Worm (Caenorhabditis elegans): ENCODE results near the gene mrps-31.

mrps-31 gene

DNA sequence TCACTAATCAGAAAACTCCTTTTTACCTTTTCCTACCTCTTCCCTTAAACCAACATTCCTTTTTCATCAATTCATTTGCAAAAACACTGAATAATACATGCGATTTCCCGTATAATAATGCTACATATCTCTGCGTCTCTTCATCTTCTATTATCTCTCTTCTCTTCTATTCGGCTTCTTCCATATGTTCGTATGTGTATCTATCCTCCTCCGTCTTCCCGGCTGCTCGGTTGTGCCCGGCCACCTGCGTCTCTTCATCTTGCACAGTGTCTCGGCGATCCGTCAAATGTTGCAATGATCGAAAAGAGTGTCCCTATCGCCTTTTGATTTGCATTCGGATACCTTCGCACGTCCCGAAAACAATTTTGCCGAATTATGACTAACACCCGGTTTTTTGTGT lies 46.8 kb downstream of the mrps-31 start:
- TF ChIP-seq snpc-4 (tag; optimal IDR thresholded peaks at IDR 0.05) (no peak), unc-55 (GFP tag; optimal IDR thresholded peaks at IDR 0.05) (peak; percentile 59)

DNA sequence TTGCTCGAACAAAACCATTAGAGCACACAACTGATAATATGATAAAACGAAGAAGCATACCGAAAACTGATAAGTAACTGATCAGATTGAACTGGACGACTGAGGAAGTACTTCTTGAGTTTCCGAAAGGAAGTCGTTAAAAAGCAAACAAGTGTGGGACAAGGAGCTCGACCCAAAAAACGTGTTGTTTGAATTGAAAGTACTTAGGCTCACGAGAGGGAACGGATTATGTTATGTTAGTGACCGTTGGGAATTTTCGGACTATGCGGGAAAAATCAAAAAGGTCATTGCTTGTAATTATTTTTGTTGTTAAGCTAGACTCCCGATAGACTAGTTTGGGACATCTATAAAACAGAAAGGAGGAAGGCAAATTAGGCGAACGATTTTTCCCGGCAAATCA lies 48.5 kb downstream of the mrps-31 start, which contains the start of gene C48D5.3:
Gene C48D5.3 (minus strand): TSS at position 101 of the 400 bp plus-strand sequence.
- TF ChIP-seq sma-9 (GFP tag; optimal IDR thresholded peaks at IDR 0.05) (no peak), sma-9 (tag; optimal IDR thresholded peaks at IDR 0.05) (no peak), zag-1 (tag; optimal IDR thresholded peaks at IDR 0.05) (no peak), nhr-23 (tag; optimal IDR thresholded peaks at IDR 0.05) (no peak), nhr-10 (tag; optimal IDR thresholded peaks at IDR 0.05) (no peak), dmd-4 (tag; optimal IDR thresholded peaks at IDR 0.05) (no peak), fos-1 (tag; optimal IDR thresholded peaks at IDR 0.05) (peak; percentile 19)
